Worm (Caenorhabditis elegans) whole organism, mixed stage, embryonic: ENCODE results near the gene F57C7.4.

Experiments used
- M03D4.4 ChIP-seq: sonication (generic microtip); optimal IDR thresholded peaks from 2 replicates; lab custom pipeline; 2017; ENCODE audit warnings: mild to moderate bottlenecking, missing genetic modification characterization, missing compliant biosample characterization
- bed-3 ChIP-seq: fragments of 200-800 bp; sonication (Bioruptor generic); optimal IDR thresholded peaks from 3 replicates; lab custom pipeline; 2018; ENCODE audit warnings: mild to moderate bottlenecking, missing genetic modification characterization, moderate library complexity, missing compliant biosample characterization
- blmp-1 ChIP-seq: fragments of 150-350 bp; optimal IDR thresholded peaks from 2 replicates; lab custom pipeline; 2014; ENCODE audit warnings: missing biosample characterization, missing genetic modification characterization
- ceh-43 ChIP-seq: fragments of 200-800 bp; sonication (Bioruptor generic); optimal IDR thresholded peaks from 2 replicates; lab custom pipeline; 2018; ENCODE audit warnings: mild to moderate bottlenecking, missing genetic modification characterization, moderate library complexity, missing compliant biosample characterization
- ces-1 ChIP-seq: fragments of 150-350 bp; optimal IDR thresholded peaks from 2 replicates; lab custom pipeline; 2014; ENCODE audit warnings: missing biosample characterization, missing genetic modification reagents, missing genetic modification characterization
- cnd-1 ChIP-seq: fragments of 200-800 bp; sonication (Bioruptor generic); optimal IDR thresholded peaks from 2 replicates; lab custom pipeline; 2018; ENCODE audit warnings: mild to moderate bottlenecking, missing genetic modification characterization, missing compliant biosample characterization
- drap-1 ChIP-seq: fragments of 200-800 bp; sonication (Bioruptor generic); optimal IDR thresholded peaks from 3 replicates; lab custom pipeline; 2018; ENCODE audit warnings: mild to moderate bottlenecking, missing genetic modification characterization, missing compliant biosample characterization
- elt-1 ChIP-seq: sonication (generic microtip); optimal IDR thresholded peaks from 2 replicates; lab custom pipeline; 2017; ENCODE audit warnings: missing genetic modification characterization, mild to moderate bottlenecking, missing compliant biosample characterization, antibody characterized with exemption, moderate library complexity, borderline replicate concordance; ENCODE audit not compliant: insufficient read depth
- elt-3 ChIP-seq: fragments of 150-350 bp; optimal IDR thresholded peaks from 2 replicates; lab custom pipeline; 2014; ENCODE audit warnings: missing biosample characterization, missing genetic modification characterization
- flh-1 ChIP-seq: fragments of 200-800 bp; sonication (Bioruptor generic); optimal IDR thresholded peaks from 2 replicates; lab custom pipeline; 2018; ENCODE audit warnings: mild to moderate bottlenecking, missing genetic modification characterization, moderate library complexity, missing compliant biosample characterization
- ham-2 ChIP-seq: fragments of 200-800 bp; sonication (Bioruptor generic); optimal IDR thresholded peaks from 2 replicates; lab custom pipeline; 2018; ENCODE audit warnings: mild to moderate bottlenecking, missing genetic modification characterization, missing compliant biosample characterization
- hlh-1 ChIP-seq: fragments of 150-350 bp; optimal IDR thresholded peaks from 2 replicates; lab custom pipeline; 2014; ENCODE audit warnings: missing biosample characterization, missing genetic modification reagents, missing genetic modification characterization
- lin-13 ChIP-seq: fragments of 150-350 bp; optimal IDR thresholded peaks from 2 replicates; lab custom pipeline; 2014; ENCODE audit warnings: missing biosample characterization, missing genetic modification characterization
- lin-32 ChIP-seq: fragments of 200-800 bp; sonication (Bioruptor generic); optimal IDR thresholded peaks from 2 replicates; lab custom pipeline; 2018; ENCODE audit warnings: mild to moderate bottlenecking, missing genetic modification characterization, missing compliant biosample characterization
- lsy-2 ChIP-seq: fragments of 150-350 bp; optimal IDR thresholded peaks from 2 replicates; lab custom pipeline; 2014; ENCODE audit warnings: missing biosample characterization, missing genetic modification characterization
- mab-5 ChIP-seq: fragments of 150-350 bp; optimal IDR thresholded peaks from 2 replicates; lab custom pipeline; 2014; ENCODE audit warnings: missing biosample characterization, missing genetic modification characterization
- mep-1 ChIP-seq: fragments of 150-350 bp; optimal IDR thresholded peaks from 2 replicates; lab custom pipeline; 2017; ENCODE audit warnings: missing biosample characterization, missing genetic modification reagents, missing genetic modification characterization, inconsistent platforms
- mls-2 ChIP-seq: sonication (generic microtip); optimal IDR thresholded peaks from 2 replicates; lab custom pipeline; 2016; ENCODE audit warnings: mild to moderate bottlenecking, missing genetic modification characterization, moderate library complexity, missing compliant biosample characterization
- nhr-12 ChIP-seq: fragments of 150-350 bp; optimal IDR thresholded peaks from 2 replicates; lab custom pipeline; 2014; ENCODE audit warnings: missing biosample characterization, missing genetic modification characterization
- nhr-2 ChIP-seq: fragments of 150-350 bp; optimal IDR thresholded peaks from 2 replicates; lab custom pipeline; 2014; ENCODE audit warnings: missing biosample characterization, missing genetic modification characterization
- nhr-237 ChIP-seq: fragments of 150-350 bp; optimal IDR thresholded peaks from 2 replicates; lab custom pipeline; 2014; ENCODE audit warnings: missing biosample characterization, missing genetic modification characterization
- nhr-76 ChIP-seq: sonication (generic microtip); optimal IDR thresholded peaks from 2 replicates; lab custom pipeline; 2017; ENCODE audit warnings: missing biosample characterization, missing genetic modification characterization
- pha-4 ChIP-seq: fragments of 150-350 bp; optimal IDR thresholded peaks from 2 replicates; lab custom pipeline; 2018; ENCODE audit warnings: missing biosample characterization, missing genetic modification reagents, missing genetic modification characterization
- sem-2 ChIP-seq: fragments of 200-800 bp; sonication (Bioruptor generic); optimal IDR thresholded peaks from 2 replicates; lab custom pipeline; 2018; ENCODE audit warnings: mild to moderate bottlenecking, missing genetic modification characterization, missing compliant biosample characterization
- snpc-4 ChIP-seq: fragments of 150-350 bp; optimal IDR thresholded peaks from 2 replicates; lab custom pipeline; 2014; ENCODE audit warnings: missing biosample characterization, missing genetic modification characterization
- unc-120 ChIP-seq: sonication (generic microtip); optimal IDR thresholded peaks from 2 replicates; lab custom pipeline; 2017; ENCODE audit warnings: missing genetic modification characterization, missing compliant biosample characterization; ENCODE audit not compliant: poor library complexity, severe bottlenecking
- unc-39 ChIP-seq: fragments of 150-350 bp; optimal IDR thresholded peaks from 2 replicates; lab custom pipeline; 2014; ENCODE audit warnings: missing biosample characterization, missing genetic modification characterization
- unc-62 ChIP-seq: fragments of 150-350 bp; optimal IDR thresholded peaks from 2 replicates; lab custom pipeline; 2014; ENCODE audit warnings: missing biosample characterization, missing genetic modification reagents, missing genetic modification characterization
- zip-8 ChIP-seq: fragments of 150-350 bp; optimal IDR thresholded peaks from 2 replicates; lab custom pipeline; 2014; ENCODE audit warnings: missing biosample characterization, missing genetic modification characterization
- ztf-11 ChIP-seq: fragments of 150-350 bp; optimal IDR thresholded peaks from 2 replicates; lab custom pipeline; 2014; ENCODE audit warnings: missing biosample characterization, missing genetic modification characterization

Gene F57C7.4

DNA sequence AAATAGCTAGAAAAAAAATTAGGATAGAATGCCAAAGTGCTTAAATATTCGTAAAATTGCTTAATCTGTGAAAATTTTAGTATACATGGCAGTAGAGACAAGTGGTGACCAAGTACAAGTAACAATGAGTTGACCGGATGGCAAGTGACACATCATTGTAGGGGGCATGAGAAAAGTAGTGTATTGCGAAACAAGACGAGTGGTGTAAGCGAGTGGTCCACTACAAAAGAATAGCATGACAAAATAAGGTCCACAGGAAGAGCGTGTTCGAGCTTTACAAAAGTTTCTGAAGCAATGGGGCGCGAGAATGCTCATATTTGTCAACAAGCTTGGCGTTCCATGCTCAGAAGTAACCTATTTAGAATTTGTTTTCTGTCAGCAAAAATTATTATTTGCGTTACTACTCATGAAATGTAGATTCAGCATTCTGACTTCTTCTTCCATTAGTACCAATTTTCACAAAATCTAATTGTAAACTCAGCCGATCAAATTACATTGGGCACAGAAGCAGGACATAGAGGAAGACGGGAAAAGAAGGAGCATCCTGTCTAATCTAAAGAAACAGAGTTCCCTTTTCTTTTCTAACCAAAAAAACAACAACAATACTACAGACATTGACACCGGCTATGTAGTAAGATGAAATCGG lies 30.3 kb upstream of the F57C7.4 start:
- TF ChIP-seq drap-1 (GFP tag; lab: Kevin White, UChicago) = no peak
- TF ChIP-seq nhr-2 (tag; lab: Kevin White, UChicago) = peak; percentile 10
- TF ChIP-seq ces-1 (GFP tag; lab: Kevin White, UChicago) = peak; percentile 96
- no peak for TF ChIP-seq nhr-12
- no peak for TF ChIP-seq mep-1 (tag; lab: Kevin White, UChicago)
- no peak for TF ChIP-seq M03D4.4 (tag; lab: Kevin White, UChicago)

DNA sequence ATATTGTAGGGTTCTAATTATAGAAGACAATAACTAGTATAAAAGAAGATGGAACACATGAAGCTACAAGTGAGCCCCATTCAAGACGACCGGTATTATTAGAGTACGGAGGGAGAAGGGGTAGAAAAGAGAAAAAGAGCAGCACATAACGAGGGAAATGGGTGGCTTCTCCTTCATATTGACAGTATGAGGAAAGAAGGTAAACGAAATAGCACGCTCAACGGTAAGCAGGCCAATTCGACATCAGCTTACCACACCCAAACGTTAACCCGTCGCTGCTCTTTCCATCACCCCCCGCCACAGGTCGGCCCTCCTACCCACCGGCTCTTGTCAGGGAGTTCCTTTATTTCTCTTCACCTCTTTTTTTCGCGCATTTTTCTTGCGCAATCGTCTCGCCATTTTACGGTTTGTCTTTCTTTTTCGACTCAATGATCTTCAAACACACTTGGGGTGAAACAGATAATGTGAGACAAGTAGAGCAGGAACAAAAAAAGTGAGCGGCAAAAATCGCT lies 29.3 kb upstream of the F57C7.4 start:
- no peak for TF ChIP-seq bed-3 (GFP tag; lab: Kevin White, UChicago)
- TF ChIP-seq zip-8 (tag; lab: Kevin White, UChicago) = peak; percentile 43
- no peak for TF ChIP-seq lsy-2 (tag; lab: Kevin White, UChicago)
- TF ChIP-seq nhr-12 = no peak
- TF ChIP-seq blmp-1 (tag; lab: Kevin White, UChicago) = no peak
- no peak for TF ChIP-seq drap-1 (GFP tag; lab: Kevin White, UChicago)
- peak; percentile 63 for TF ChIP-seq pha-4 (tag; lab: Kevin White, UChicago)
- TF ChIP-seq elt-1 = no peak
- no peak for TF ChIP-seq snpc-4
- TF ChIP-seq unc-120 = no peak
- no peak for TF ChIP-seq unc-62 (GFP tag; lab: Kevin White, UChicago)
- TF ChIP-seq ceh-43 (GFP tag; lab: Kevin White, UChicago) = no peak

DNA sequence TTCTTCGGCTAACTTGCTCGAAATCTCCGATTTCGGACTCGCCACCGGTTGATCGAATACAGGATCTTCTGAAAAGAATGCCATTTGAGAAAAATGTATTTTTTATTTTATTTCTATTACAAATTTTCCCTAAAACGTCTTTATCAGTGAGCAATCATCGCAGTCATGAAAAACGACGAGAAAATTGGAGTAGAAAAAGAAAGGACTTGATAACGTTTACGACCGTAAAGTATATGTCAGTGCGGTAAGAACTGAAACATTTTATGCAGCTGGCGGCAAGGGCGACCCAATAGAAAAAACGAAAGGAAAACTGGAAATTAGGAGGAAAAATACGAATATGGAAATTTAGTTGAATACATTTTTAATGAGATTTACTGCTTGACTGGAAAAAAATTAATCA lies 28.4 kb upstream of the F57C7.4 start:
- TF ChIP-seq lin-32 = no peak
- TF ChIP-seq nhr-12 = no peak
- TF ChIP-seq cnd-1 = no peak

DNA sequence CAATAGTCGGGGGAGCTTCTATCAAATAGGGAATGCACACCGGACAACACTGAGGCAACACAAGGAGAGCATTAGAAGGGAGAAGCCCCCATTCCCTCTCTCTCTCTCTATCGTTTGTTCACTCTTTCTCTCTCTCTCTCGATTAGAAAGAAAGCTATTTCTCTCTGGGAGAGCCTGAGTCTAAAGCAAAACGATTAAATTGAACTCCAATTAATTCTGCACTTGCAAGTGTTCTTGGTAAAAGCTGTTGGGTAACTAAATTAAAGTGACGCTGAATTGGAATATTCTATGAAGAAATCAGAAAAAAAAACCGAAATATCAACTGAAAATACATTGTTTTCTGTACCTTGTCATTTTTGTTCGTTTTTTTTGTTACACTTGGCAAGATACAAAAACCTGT lies 26.7 kb upstream of the F57C7.4 start:
- TF ChIP-seq ces-1 (GFP tag; lab: Kevin White, UChicago) = peak; percentile 92
- TF ChIP-seq drap-1 (GFP tag; lab: Kevin White, UChicago) = no peak
- TF ChIP-seq lin-13 (tag; lab: Kevin White, UChicago) = no peak
- TF ChIP-seq ham-2 (GFP tag; lab: Kevin White, UChicago) = no peak
- no peak for TF ChIP-seq hlh-1 (tag; lab: Kevin White, UChicago)
- no peak for TF ChIP-seq ceh-43 (GFP tag; lab: Kevin White, UChicago)
- no peak for TF ChIP-seq mep-1 (tag; lab: Kevin White, UChicago)
- TF ChIP-seq flh-1 (GFP tag; lab: Kevin White, UChicago) = no peak
- TF ChIP-seq nhr-237 (tag; lab: Kevin White, UChicago) = no peak
- TF ChIP-seq unc-120 = peak; percentile 44
- no peak for TF ChIP-seq unc-62 (GFP tag; lab: Kevin White, UChicago)

DNA sequence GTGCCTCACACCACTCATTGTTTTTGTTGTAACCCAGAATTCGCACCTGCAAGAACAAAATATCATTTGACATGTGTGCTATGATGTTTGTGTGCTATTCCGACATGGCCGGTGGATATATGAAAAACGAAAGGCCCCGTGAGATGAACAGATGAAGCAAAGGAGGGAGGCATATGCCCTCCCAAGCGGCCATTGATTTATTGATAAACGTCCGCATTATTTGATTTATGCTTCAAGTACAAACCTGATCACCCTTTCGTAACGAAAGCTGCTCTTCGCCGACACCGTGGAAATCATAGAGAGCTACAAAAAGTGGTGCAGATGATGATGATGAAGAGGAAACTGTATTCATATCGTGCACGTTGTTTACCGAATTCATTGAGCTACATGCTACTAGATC lies 23.0 kb upstream of the F57C7.4 start:
- TF ChIP-seq unc-62 (GFP tag; lab: Kevin White, UChicago) = peak; percentile 71
- TF ChIP-seq blmp-1 (tag; lab: Kevin White, UChicago) = no peak
- no peak for TF ChIP-seq nhr-2 (tag; lab: Kevin White, UChicago)
- TF ChIP-seq flh-1 (GFP tag; lab: Kevin White, UChicago) = no peak
- TF ChIP-seq sem-2 = no peak
- TF ChIP-seq mab-5 (tag; lab: Kevin White, UChicago) = peak; percentile 56
- no peak for TF ChIP-seq unc-120

DNA sequence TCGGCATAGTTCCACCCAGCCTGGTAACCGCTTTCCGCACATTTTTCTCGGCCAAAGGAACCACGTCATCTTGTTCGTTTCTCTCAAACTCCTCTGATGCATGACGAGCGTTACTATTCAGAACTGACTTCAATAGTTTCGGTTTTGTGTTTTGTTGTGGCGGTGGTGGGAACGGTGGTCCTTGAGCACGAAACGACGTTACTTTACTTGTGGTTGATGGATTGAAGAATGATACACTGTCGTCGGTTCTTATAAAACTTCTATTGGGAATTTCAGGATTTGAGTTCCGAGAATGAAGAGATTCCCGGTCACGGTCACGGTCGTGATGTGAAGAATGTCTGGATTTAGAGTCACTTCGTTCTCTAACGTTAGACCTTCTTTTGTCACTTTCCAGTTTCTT lies 20.5 kb upstream of the F57C7.4 start:
- TF ChIP-seq snpc-4 (no peak), ceh-43 (GFP tag; lab: Kevin White, UChicago) (no peak)

DNA sequence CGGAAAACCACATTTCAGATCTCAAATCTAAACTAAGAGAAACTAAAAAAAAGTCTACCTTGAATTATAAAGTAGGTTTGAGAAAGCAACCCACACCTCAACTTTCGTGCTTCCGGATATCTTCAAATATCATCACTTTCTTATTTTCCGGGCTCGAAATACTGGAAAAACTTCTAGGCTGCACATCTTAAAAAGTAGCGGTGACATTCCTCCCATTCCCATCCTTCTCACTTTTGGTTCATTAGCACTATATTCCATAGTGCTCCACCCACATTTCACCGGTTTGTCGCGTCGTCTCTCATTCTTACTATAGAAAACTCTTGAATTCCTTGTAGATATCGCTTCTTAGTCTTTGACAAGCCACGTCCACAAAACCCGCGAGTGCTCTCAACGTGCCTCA lies 15.0 kb upstream of the F57C7.4 start, which contains the start of gene flp-19:
Gene flp-19, plus strand, starts transcription at position 301 of the 400 bp plus-strand sequence.
- TF ChIP-seq ceh-43 (GFP tag; lab: Kevin White, UChicago) (no peak), unc-120 (no peak), nhr-12 (no peak), mls-2 (tag; lab: Kevin White, UChicago) (no peak), M03D4.4 (tag; lab: Kevin White, UChicago) (no peak), lsy-2 (tag; lab: Kevin White, UChicago) (no peak), ztf-11 (tag; lab: Kevin White, UChicago) (no peak), unc-39 (tag; lab: Kevin White, UChicago) (no peak), nhr-76 (no peak), mab-5 (tag; lab: Kevin White, UChicago) (no peak), mep-1 (tag; lab: Kevin White, UChicago) (no peak), drap-1 (GFP tag; lab: Kevin White, UChicago) (no peak), nhr-2 (tag; lab: Kevin White, UChicago) (no peak), sem-2 (no peak), elt-3 (tag; lab: Kevin White, UChicago) (no peak), flh-1 (GFP tag; lab: Kevin White, UChicago) (no peak)
